Worm (Caenorhabditis elegans) whole organism, L4 larva: ENCODE data around the gene R10E4.9.

Source experiments
- F26F4.8 ChIP-seq: fragments of 200-800 bp; sonication (Bioruptor generic); conservative IDR thresholded peaks from 2 replicates; pipeline ENCODE4 v1.3.6; 2022; ENCODE audit warnings: missing genetic modification characterization, missing compliant biosample characterization
- T20F7.1 ChIP-seq: fragments of 200-800 bp; sonication (Bioruptor generic); optimal IDR thresholded peaks from 2 replicates; lab custom pipeline; 2018; ENCODE audit warnings: mild to moderate bottlenecking, missing genetic modification characterization, missing compliant biosample characterization
- Y48G9A.11 ChIP-seq: fragments of 200-800 bp; sonication (Bioruptor generic); IDR thresholded peaks from 2 replicates; pipeline ENCODE4 v1.3.6; 2022; ENCODE audit warnings: missing genetic modification reagents, missing genetic modification characterization, missing compliant biosample characterization
- Y75B8A.6 ChIP-seq: fragments of 200-800 bp; sonication (Bioruptor generic); IDR thresholded peaks from 2 replicates; pipeline ENCODE4 v1.3.6; 2022; ENCODE audit warnings: missing genetic modification reagents, missing genetic modification characterization, missing compliant biosample characterization
- ZK546.5 ChIP-seq, 2 experiments: sonication (generic microtip); optimal IDR thresholded peaks; 2 replicates each; lab custom pipeline; 2017; ENCODE audit warnings: missing biosample characterization in 2 of 2, missing genetic modification characterization in 2 of 2
- ama-1 ChIP-seq: fragments of 150-350 bp; optimal IDR thresholded peaks from 2 replicates; lab custom pipeline; 2014; ENCODE audit warnings: inconsistent platforms, mixed read lengths
- attf-4 ChIP-seq: sonication (generic microtip); optimal IDR thresholded peaks from 3 replicates; lab custom pipeline; 2017; ENCODE audit warnings: missing biosample characterization, missing genetic modification characterization
- ceh-20 ChIP-seq: fragments of 200-800 bp; sonication (Bioruptor generic); IDR thresholded peaks from 2 replicates; pipeline ENCODE4 v1.3.6; 2022; ENCODE audit warnings: missing genetic modification reagents, missing genetic modification characterization, missing compliant biosample characterization
- ceh-28 ChIP-seq: fragments of 150-350 bp; optimal IDR thresholded peaks from 2 replicates; lab custom pipeline; 2014; ENCODE audit warnings: missing biosample characterization, missing genetic modification reagents, missing genetic modification characterization
- ceh-44 ChIP-seq: fragments of 200-800 bp; sonication (Bioruptor generic); IDR thresholded peaks from 2 replicates; pipeline ENCODE4 v1.3.6; 2022; ENCODE audit warnings: missing genetic modification reagents, missing genetic modification characterization, missing compliant biosample characterization
- ceh-62 ChIP-seq: sonication (generic microtip); optimal IDR thresholded peaks from 2 replicates; lab custom pipeline; 2017; ENCODE audit warnings: missing biosample characterization, missing genetic modification characterization
- cey-2 ChIP-seq: sonication (generic microtip); optimal IDR thresholded peaks from 3 replicates; lab custom pipeline; 2017; ENCODE audit warnings: missing genetic modification characterization, mild to moderate bottlenecking, missing compliant biosample characterization, antibody characterized with exemption, borderline replicate concordance; ENCODE audit not compliant: insufficient read depth
- ctbp-1 ChIP-seq: fragments of 200-800 bp; sonication (Bioruptor generic); IDR thresholded peaks from 2 replicates; pipeline ENCODE4 v1.3.6; 2022; ENCODE audit warnings: missing genetic modification reagents, missing genetic modification characterization, missing compliant biosample characterization
- daf-16 ChIP-seq, 3 experiments: sonication (generic microtip); optimal IDR thresholded peaks; 2 replicates each; lab custom pipeline; 2016 to 2017; ENCODE audit warnings: missing genetic modification characterization in 3 of 3, missing genetic modification reagents in 3 of 3, mild to moderate bottlenecking in 2 of 3, missing compliant biosample characterization in 2 of 3, missing biosample characterization in 1 of 3, moderate library complexity in 1 of 3
- daf-19 ChIP-seq: fragments of 200-800 bp; sonication (Bioruptor generic); conservative IDR thresholded peaks from 2 replicates; pipeline ENCODE4 v1.3.6; 2022; ENCODE audit warnings: missing genetic modification characterization, missing compliant biosample characterization
- dmd-8 ChIP-seq: fragments of 200-800 bp; sonication (Bioruptor generic); IDR thresholded peaks from 2 replicates; pipeline ENCODE4 v1.3.6; 2022; ENCODE audit warnings: missing genetic modification characterization, missing compliant biosample characterization
- dpl-1 ChIP-seq: fragments of 150-350 bp; optimal IDR thresholded peaks from 2 replicates; lab custom pipeline; 2014; ENCODE audit warnings: missing biosample characterization, missing genetic modification reagents, missing genetic modification characterization
- dve-1 ChIP-seq: sonication (generic microtip); optimal IDR thresholded peaks from 2 replicates; lab custom pipeline; 2017; ENCODE audit warnings: antibody characterized with exemption, mild to moderate bottlenecking, missing genetic modification characterization, missing compliant biosample characterization; ENCODE audit not compliant: insufficient read depth
- gei-8 ChIP-seq: fragments of 200-800 bp; sonication (Bioruptor generic); optimal IDR thresholded peaks from 2 replicates; lab custom pipeline; 2018; ENCODE audit warnings: mild to moderate bottlenecking, missing genetic modification characterization, missing compliant biosample characterization
- hlh-11 ChIP-seq: fragments of 200-800 bp; sonication (Bioruptor generic); optimal IDR thresholded peaks from 2 replicates; lab custom pipeline; 2018; ENCODE audit warnings: mild to moderate bottlenecking, missing genetic modification characterization, missing compliant biosample characterization
- hlh-30 ChIP-seq: sonication (generic microtip); optimal IDR thresholded peaks from 2 replicates; lab custom pipeline; 2017; ENCODE audit warnings: antibody characterized with exemption, mild to moderate bottlenecking, missing genetic modification characterization, missing compliant biosample characterization; ENCODE audit not compliant: insufficient read depth
- lin-15B ChIP-seq: fragments of 150-350 bp; sonication (generic microtip); optimal IDR thresholded peaks from 3 replicates; lab custom pipeline; 2014; ENCODE audit warnings: missing biosample characterization, missing genetic modification characterization
- lin-29 ChIP-seq: fragments of 200-800 bp; sonication (Bioruptor generic); IDR thresholded peaks from 2 replicates; pipeline ENCODE4 v1.3.6; 2022; ENCODE audit warnings: missing genetic modification reagents, missing genetic modification characterization, missing compliant biosample characterization
- lir-3 ChIP-seq: sonication (generic microtip); optimal IDR thresholded peaks from 2 replicates; lab custom pipeline; 2016; ENCODE audit warnings: mild to moderate bottlenecking, missing genetic modification characterization, missing compliant biosample characterization
- lsy-2 ChIP-seq, 2 experiments: fragments of 150-350 bp in 1 of 2; sonication (generic microtip) in 1 of 2; optimal IDR thresholded peaks; 2 replicates each; lab custom pipeline; 2014 to 2017; ENCODE audit warnings: missing biosample characterization in 2 of 2, missing genetic modification characterization in 2 of 2
- madf-9 ChIP-seq: fragments of 200-800 bp; sonication (Bioruptor generic); conservative IDR thresholded peaks from 2 replicates; pipeline ENCODE4 v1.3.6; 2022; ENCODE audit warnings: missing genetic modification reagents, missing genetic modification characterization, missing compliant biosample characterization
- mdl-1 ChIP-seq, 2 experiments: fragments of 150-350 bp in 1 of 2; sonication (generic microtip) in 1 of 2; optimal IDR thresholded peaks; 2 replicates each; lab custom pipeline; 2014 to 2017; ENCODE audit warnings: missing biosample characterization in 2 of 2, missing genetic modification characterization in 2 of 2
- mdt-29 ChIP-seq: fragments of 200-800 bp; sonication (Bioruptor generic); IDR thresholded peaks from 2 replicates; pipeline ENCODE4 v1.3.6; 2022; ENCODE audit warnings: missing genetic modification reagents, missing genetic modification characterization, missing compliant biosample characterization
- mep-1 ChIP-seq: fragments of 150-350 bp; sonication (generic microtip); optimal IDR thresholded peaks from 3 replicates; lab custom pipeline; 2014; ENCODE audit warnings: missing biosample characterization, missing genetic modification characterization
- mes-2 ChIP-seq: sonication (generic microtip); optimal IDR thresholded peaks from 2 replicates; lab custom pipeline; 2016; ENCODE audit warnings: missing genotype, mild to moderate bottlenecking, missing genetic modification characterization, missing compliant biosample characterization; ENCODE audit not compliant: poor library complexity, severe bottlenecking
- nhr-10 ChIP-seq: fragments of 150-350 bp; optimal IDR thresholded peaks from 2 replicates; lab custom pipeline; 2014; ENCODE audit warnings: missing biosample characterization, missing genetic modification characterization
- nhr-102 ChIP-seq: sonication (generic microtip); optimal IDR thresholded peaks from 2 replicates; lab custom pipeline; 2016; ENCODE audit warnings: mild to moderate bottlenecking, missing genetic modification characterization, moderate library complexity, missing compliant biosample characterization
- nhr-111 ChIP-seq: fragments of 200-800 bp; sonication (Bioruptor generic); optimal IDR thresholded peaks from 2 replicates; lab custom pipeline; 2018; ENCODE audit warnings: mild to moderate bottlenecking, missing genetic modification characterization, missing compliant biosample characterization
- nhr-28 ChIP-seq: fragments of 150-350 bp; optimal IDR thresholded peaks from 2 replicates; lab custom pipeline; 2014; ENCODE audit warnings: missing biosample characterization, missing genetic modification characterization
- nhr-41 ChIP-seq: fragments of 200-800 bp; sonication (Bioruptor generic); IDR thresholded peaks from 2 replicates; pipeline ENCODE4 v1.3.6; 2022; ENCODE audit warnings: missing genetic modification reagents, missing genetic modification characterization, missing compliant biosample characterization
- nhr-76 ChIP-seq: fragments of 150-350 bp; optimal IDR thresholded peaks from 2 replicates; lab custom pipeline; 2014; ENCODE audit warnings: missing biosample characterization, missing genetic modification characterization
- pha-4 ChIP-seq, 2 experiments: fragments of 150-350 bp in 1 of 2; fragments of 200-800 bp in 1 of 2; sonication (Bioruptor generic) in 1 of 2; IDR thresholded peaks in 1 of 2; optimal IDR thresholded peaks in 1 of 2; 2 replicates each; pipeline versions ENCODE4 v1.3.6 to Lab custom; 2014 to 2022; ENCODE audit warnings: missing genetic modification characterization in 2 of 2, missing genetic modification reagents in 2 of 2, missing biosample characterization in 1 of 2, missing compliant biosample characterization in 1 of 2
- pqm-1 ChIP-seq: sonication (generic microtip); optimal IDR thresholded peaks from 2 replicates; lab custom pipeline; 2017; ENCODE audit warnings: missing biosample characterization, missing genetic modification characterization
- rbr-2 ChIP-seq: sonication (generic microtip); optimal IDR thresholded peaks from 2 replicates; lab custom pipeline; 2016; ENCODE audit warnings: missing genotype, missing genetic modification characterization, missing compliant biosample characterization
- skn-1 ChIP-seq: fragments of 150-350 bp; optimal IDR thresholded peaks from 2 replicates; lab custom pipeline; 2014; ENCODE audit warnings: missing biosample characterization, missing genetic modification characterization
- spr-1 ChIP-seq: sonication (generic microtip); optimal IDR thresholded peaks from 2 replicates; lab custom pipeline; 2016; ENCODE audit warnings: mild to moderate bottlenecking, missing genetic modification characterization, missing compliant biosample characterization
- spr-3 ChIP-seq: fragments of 200-800 bp; sonication (Bioruptor generic); optimal IDR thresholded peaks from 2 replicates; lab custom pipeline; 2018; ENCODE audit warnings: mild to moderate bottlenecking, missing genetic modification characterization, missing compliant biosample characterization
- unc-130 ChIP-seq: sonication (generic microtip); optimal IDR thresholded peaks from 2 replicates; lab custom pipeline; 2016; ENCODE audit warnings: missing genetic modification reagents, missing genetic modification characterization, missing compliant biosample characterization
- zfp-2 ChIP-seq: sonication (generic microtip); optimal IDR thresholded peaks from 2 replicates; lab custom pipeline; 2016; ENCODE audit warnings: mild to moderate bottlenecking, missing genetic modification characterization, missing compliant biosample characterization
- zip-11 ChIP-seq: fragments of 200-800 bp; sonication (Bioruptor generic); IDR thresholded peaks from 2 replicates; pipeline ENCODE4 v1.3.6; 2022; ENCODE audit warnings: missing genetic modification characterization, missing compliant biosample characterization
- zip-2 ChIP-seq: fragments of 150-350 bp; optimal IDR thresholded peaks from 2 replicates; lab custom pipeline; 2014; ENCODE audit warnings: missing biosample characterization, missing genetic modification characterization
- ztf-7 ChIP-seq: fragments of 150-350 bp; optimal IDR thresholded peaks from 2 replicates; lab custom pipeline; 2014; ENCODE audit warnings: missing biosample characterization, missing genetic modification characterization

Gene R10E4.9

DNA sequence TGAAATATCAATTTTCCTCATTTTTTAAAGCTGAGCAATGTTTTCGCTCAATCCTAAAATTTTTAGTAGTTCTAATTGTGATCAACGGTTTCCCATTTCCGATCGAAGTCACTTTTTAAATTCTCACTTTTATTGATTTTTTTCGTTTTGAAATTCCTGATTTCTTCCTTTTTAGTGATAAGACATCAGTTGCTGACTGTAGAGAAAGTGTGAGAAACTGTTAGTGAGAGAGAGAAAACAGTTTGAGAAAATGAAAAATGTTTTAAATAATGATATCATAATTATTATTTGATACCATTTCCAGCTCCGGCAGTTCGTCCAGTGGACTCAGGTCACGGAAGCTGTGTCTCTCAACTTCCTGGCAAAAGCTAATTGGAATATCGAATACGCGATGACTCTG is 12.3 kb upstream of the R10E4.9 start:
- TF ChIP-seq hlh-11 (tag; lab: Kevin White, UChicago) = no peak
- TF ChIP-seq dve-1 = peak; percentile 22
- no peak for TF ChIP-seq mdl-1 (tag; optimal IDR thresholded peaks at IDR 0.05; lab: Kevin White, UChicago)
- no peak for TF ChIP-seq gei-8 (GFP tag; lab: Kevin White, UChicago)
- TF ChIP-seq daf-16 (GFP tag; optimal IDR thresholded peaks at IDR 0.05; lab: Kevin White, UChicago) = no peak
- peak; percentile 36 for TF ChIP-seq daf-16 (tag; optimal IDR thresholded peaks at IDR 0.05; lab: Kevin White, UChicago)
- no peak for TF ChIP-seq Y75B8A.6 (GFP tag; lab: Robert Waterston, UW)
- TF ChIP-seq nhr-76 (tag; lab: Kevin White, UChicago) = no peak
- TF ChIP-seq mdt-29 (GFP tag; lab: Robert Waterston, UW) = no peak
- TF ChIP-seq lin-29 = no peak
- TF ChIP-seq attf-4 (tag; lab: Kevin White, UChicago) = no peak
- TF ChIP-seq cey-2 (tag; lab: Kevin White, UChicago) = no peak
- peak; percentile 80 for TF ChIP-seq pqm-1
- no peak for TF ChIP-seq ceh-44
- no peak for TF ChIP-seq zip-2 (tag; lab: Kevin White, UChicago)
- no peak for TF ChIP-seq unc-130
- TF ChIP-seq Y48G9A.11 (GFP tag; lab: Robert Waterston, UW) = no peak
- TF ChIP-seq dmd-8 (GFP tag; lab: Robert Waterston, UW) = no peak
- no peak for TF ChIP-seq spr-1 (tag; lab: Kevin White, UChicago)
- no peak for TF ChIP-seq ama-1
- no peak for TF ChIP-seq ztf-7 (tag; lab: Kevin White, UChicago)
- peak; percentile 22 for TF ChIP-seq nhr-28 (tag; lab: Kevin White, UChicago)
- no peak for TF ChIP-seq zfp-2 (tag; lab: Kevin White, UChicago)
- peak; percentile 2 for TF ChIP-seq T20F7.1 (GFP tag; lab: Kevin White, UChicago)
- TF ChIP-seq hlh-30 (tag; lab: Kevin White, UChicago) = no peak
- peak; percentile 41 for TF ChIP-seq ceh-28
- TF ChIP-seq ceh-62 (tag; lab: Kevin White, UChicago) = no peak
- no peak for TF ChIP-seq mes-2
- no peak for TF ChIP-seq rbr-2 (tag; lab: Kevin White, UChicago)
- no peak for TF ChIP-seq spr-3 (GFP tag; lab: Kevin White, UChicago)
- no peak for TF ChIP-seq mep-1 (tag; lab: Kevin White, UChicago)
- TF ChIP-seq madf-9 = no peak
- no peak for TF ChIP-seq lsy-2 (tag; optimal IDR thresholded peaks at IDR 0.05; lab: Kevin White, UChicago)
- TF ChIP-seq, all 104 proteins: peak for 6

DNA sequence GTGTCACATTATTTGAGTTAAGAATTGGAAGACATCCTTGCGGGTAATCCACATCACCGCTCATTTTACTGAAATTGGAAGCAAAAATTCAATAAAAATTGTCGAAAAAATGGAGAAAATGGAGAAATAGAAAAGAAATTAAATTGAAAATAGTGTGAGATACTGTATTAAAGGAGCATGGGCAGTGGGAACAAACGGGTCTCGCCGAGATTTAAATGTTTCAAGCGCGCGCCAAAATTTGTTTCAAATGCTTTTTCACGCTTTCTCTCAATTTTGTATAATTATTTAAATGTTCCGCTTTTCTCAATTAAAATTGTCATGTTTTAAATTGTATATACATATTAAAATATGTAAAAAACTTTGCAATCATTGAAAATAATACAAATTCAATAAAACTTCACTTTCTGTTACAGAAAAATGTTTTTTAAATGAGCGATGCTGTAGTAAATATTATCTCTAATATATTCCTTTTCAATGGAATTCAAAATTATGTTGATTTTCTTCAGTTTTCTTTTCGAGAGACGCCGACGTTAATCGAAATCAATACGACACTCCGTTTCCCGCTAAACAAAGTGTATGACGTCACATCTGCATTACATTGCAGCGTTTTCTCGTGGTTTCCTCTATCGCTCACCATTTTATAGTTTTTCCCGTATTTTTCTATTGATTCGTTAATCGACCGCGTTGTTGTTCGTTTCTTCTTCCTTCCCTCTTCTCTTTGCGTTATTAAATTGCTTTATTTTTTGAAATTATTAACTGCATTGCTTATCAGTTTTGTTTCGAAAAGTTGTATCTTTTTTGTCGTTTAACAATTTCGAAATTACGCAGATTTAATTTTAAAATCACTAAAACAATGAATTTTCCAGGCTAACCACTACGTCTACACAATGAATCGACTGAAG is 11.1 kb upstream of the R10E4.9 start, which contains the start of the genes evl-14 and dcn-1:
Gene evl-14 (minus strand): TSS at position 68 of the 902 bp plus-strand sequence.
Gene dcn-1 (plus strand): TSS at position 852 of the 902 bp plus-strand sequence.
- TF ChIP-seq F26F4.8 (no peak), lir-3 (tag; lab: Kevin White, UChicago) (no peak), Y75B8A.6 (GFP tag; lab: Robert Waterston, UW) (no peak), pha-4 (GFP tag; IDR thresholded peaks at IDR 0.05; lab: Robert Waterston, UW) (no peak), pha-4 (tag; optimal IDR thresholded peaks at IDR 0.05; lab: Kevin White, UChicago) (no peak), dpl-1 (GFP tag; lab: Kevin White, UChicago) (peak; percentile 75), nhr-41 (no peak), mep-1 (tag; lab: Kevin White, UChicago) (peak; percentile 79), ctbp-1 (GFP tag; lab: Robert Waterston, UW) (no peak), hlh-11 (tag; lab: Kevin White, UChicago) (no peak), skn-1 (no peak), daf-19 (no peak), nhr-102 (no peak), T20F7.1 (GFP tag; lab: Kevin White, UChicago) (peak; percentile 98), zip-11 (GFP tag; lab: Robert Waterston, UW) (no peak), nhr-111 (no peak), lin-15B (tag; lab: Kevin White, UChicago) (no peak), ceh-20 (no peak), hlh-30 (tag; lab: Kevin White, UChicago) (peak; percentile 94), dmd-8 (GFP tag; lab: Robert Waterston, UW) (no peak), unc-130 (peak; percentile 46), mdt-29 (GFP tag; lab: Robert Waterston, UW) (no peak), nhr-10 (tag; lab: Kevin White, UChicago) (no peak), mdl-1 (tag; optimal IDR thresholded peaks at IDR 0.05; lab: Kevin White, UChicago) (peak; percentile 57 to 85), ZK546.5 (tag; optimal IDR thresholded peaks at IDR 0.05; lab: Kevin White, UChicago) (no peak), zip-2 (tag; lab: Kevin White, UChicago) (no peak)
